Worm (Caenorhabditis elegans) whole organism, L3 larva: ENCODE data around the gene T22F3.7.

Experiments used
- R02D3.7 ChIP-seq: fragments of 150-350 bp; optimal IDR thresholded peaks from 2 replicates; lab custom pipeline; 2014; ENCODE audit warnings: missing biosample characterization, missing genetic modification characterization
- ZK546.5 ChIP-seq: sonication (generic microtip); optimal IDR thresholded peaks from 2 replicates; lab custom pipeline; 2017; ENCODE audit warnings: missing biosample characterization, missing genetic modification characterization
- ama-1 ChIP-seq: fragments of 150-350 bp; optimal IDR thresholded peaks from 2 replicates; lab custom pipeline; 2018
- ceh-9 ChIP-seq: sonication (generic microtip); optimal IDR thresholded peaks from 2 replicates; lab custom pipeline; 2018; ENCODE audit warnings: missing biosample characterization, missing genetic modification characterization
- egl-27 ChIP-seq: sonication (generic microtip); optimal IDR thresholded peaks from 4 replicates; lab custom pipeline; 2017; ENCODE audit warnings: missing biosample characterization, missing genetic modification reagents, missing genetic modification characterization
- fos-1 ChIP-seq: fragments of 150-350 bp; optimal IDR thresholded peaks from 2 replicates; lab custom pipeline; 2014; ENCODE audit warnings: missing biosample characterization, missing genetic modification characterization
- mdl-1 ChIP-seq: fragments of 150-350 bp; optimal IDR thresholded peaks from 2 replicates; lab custom pipeline; 2014; ENCODE audit warnings: missing biosample characterization, missing genetic modification characterization
- nhr-11 ChIP-seq: fragments of 150-350 bp; optimal IDR thresholded peaks from 2 replicates; lab custom pipeline; 2014; ENCODE audit warnings: missing biosample characterization, missing genetic modification characterization
- nhr-23 ChIP-seq: fragments of 150-350 bp; optimal IDR thresholded peaks from 2 replicates; lab custom pipeline; 2014; ENCODE audit warnings: missing biosample characterization, missing genetic modification reagents, missing genetic modification characterization
- nhr-237 ChIP-seq: fragments of 150-350 bp; optimal IDR thresholded peaks from 2 replicates; lab custom pipeline; 2014; ENCODE audit warnings: missing biosample characterization, missing genetic modification characterization
- nhr-25 ChIP-seq: sonication (generic microtip); optimal IDR thresholded peaks from 2 replicates; lab custom pipeline; 2017; ENCODE audit warnings: missing biosample characterization, missing genetic modification characterization
- nhr-77 ChIP-seq: fragments of 150-350 bp; optimal IDR thresholded peaks from 2 replicates; lab custom pipeline; 2014; ENCODE audit warnings: missing biosample characterization, missing genetic modification characterization
- pqm-1 ChIP-seq: fragments of 150-350 bp; optimal IDR thresholded peaks from 2 replicates; lab custom pipeline; 2017; ENCODE audit warnings: missing biosample characterization, missing genetic modification characterization, inconsistent platforms
- unc-62 ChIP-seq: fragments of 150-350 bp; sonication (generic microtip); optimal IDR thresholded peaks from 4 replicates; lab custom pipeline; 2014; ENCODE audit warnings: missing biosample characterization, missing genetic modification reagents, missing genetic modification characterization

DNA sequence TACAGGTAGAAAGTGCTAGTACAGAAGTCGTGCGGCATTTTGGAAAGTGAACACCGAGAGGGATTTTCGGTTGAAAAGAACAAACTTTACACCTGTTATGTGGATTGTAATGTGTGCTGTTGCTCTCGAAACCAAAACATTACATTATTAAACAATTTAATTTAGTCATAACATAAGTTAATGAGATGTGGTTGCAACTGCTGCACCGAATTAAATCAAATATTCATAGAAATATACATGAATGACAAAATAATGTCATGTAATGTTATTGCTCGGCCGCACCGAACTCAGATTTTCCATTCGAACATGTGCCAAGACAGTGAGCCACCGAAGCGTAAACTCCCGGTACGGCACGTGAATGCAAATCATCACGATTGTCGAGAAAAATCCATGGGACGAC is 5.5 kb downstream of the T22F3.7 start, which contains the start of gene srh-213:
- TF ChIP-seq ama-1 (no peak), ceh-9 (tag; lab: Kevin White, UChicago) (no peak), ZK546.5 (tag; lab: Kevin White, UChicago) (no peak), nhr-77 (tag; lab: Kevin White, UChicago) (no peak), mdl-1 (no peak), pqm-1 (tag; lab: Kevin White, UChicago) (no peak), nhr-11 (tag; lab: Kevin White, UChicago) (no peak), nhr-23 (tag; lab: Kevin White, UChicago) (no peak), nhr-237 (no peak), fos-1 (tag; lab: Kevin White, UChicago) (no peak), egl-27 (tag; lab: Kevin White, UChicago) (no peak), unc-62 (no peak), nhr-25 (tag; lab: Kevin White, UChicago) (no peak), R02D3.7 (no peak)
